Worm (Caenorhabditis elegans) whole organism, L1 larva: ENCODE results near the gene F11G11.13.

ENCODE experiments used
- alr-1 ChIP-seq: fragments of 200-800 bp; sonication (Bioruptor generic); optimal IDR thresholded peaks from 2 replicates; lab custom pipeline; 2018; ENCODE audit warnings: borderline replicate concordance, mild to moderate bottlenecking, missing genetic modification characterization, missing compliant biosample characterization
- sox-4 ChIP-seq: sonication (generic microtip); optimal IDR thresholded peaks from 2 replicates; lab custom pipeline; 2016; ENCODE audit warnings: missing genetic modification characterization, missing compliant biosample characterization

DNA sequence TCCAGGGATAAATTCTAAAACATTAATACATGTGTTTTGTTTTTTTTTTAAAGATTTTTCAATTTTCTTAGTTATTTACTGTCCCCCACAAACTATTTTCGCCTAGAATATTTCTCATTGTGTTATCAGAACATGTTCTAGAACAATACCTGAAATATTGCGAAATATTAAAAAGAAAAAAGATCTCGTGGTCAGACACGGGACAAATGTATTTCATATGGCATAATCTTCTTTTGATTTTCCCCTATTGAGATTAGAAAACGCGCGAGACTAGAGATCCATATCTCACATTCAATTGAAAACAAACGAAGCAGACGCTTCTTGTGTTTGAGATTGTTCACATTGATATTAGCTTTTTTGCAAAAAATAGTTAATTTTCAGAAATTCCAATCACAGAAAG, 19.9 kb downstream of the F11G11.13 start:
- TF ChIP-seq sox-4 (tag; lab: Kevin White, UChicago) (peak; percentile 26), alr-1 (tag; lab: Kevin White, UChicago) (no peak)
